Fruit fly (Drosophila melanogaster) whole organism, embryonic: ENCODE results near the gene IntS10.

Experiments
- CG10462 ChIP-seq: fragments of 200-800 bp; sonication (Bioruptor generic); optimal IDR thresholded peaks from 2 replicates; lab custom pipeline; 2016; ENCODE audit warnings: missing biosample characterization, missing genetic modification characterization
- CG12299 ChIP-seq: fragments of 200-800 bp; sonication (Bioruptor generic); optimal IDR thresholded peaks from 2 replicates; lab custom pipeline; 2018; ENCODE audit warnings: missing biosample characterization, mild to moderate bottlenecking, missing genetic modification characterization
- CG13424 ChIP-seq: fragments of 200-800 bp; sonication (Bioruptor generic); optimal IDR thresholded peaks from 2 replicates; lab custom pipeline; 2019; ENCODE audit warnings: missing biosample characterization, mild to moderate bottlenecking, missing genetic modification characterization, moderate library complexity
- CG18011 ChIP-seq: fragments of 200-800 bp; sonication (Bioruptor generic); optimal IDR thresholded peaks from 2 replicates; lab custom pipeline; 2017; ENCODE audit warnings: missing biosample characterization, missing genetic modification characterization, mild to moderate bottlenecking, moderate library complexity, missing genotype
- CG2712 ChIP-seq: fragments of 200-800 bp; optimal IDR thresholded peaks from 3 replicates; lab custom pipeline; 2019; ENCODE audit warnings: missing biosample characterization, mild to moderate bottlenecking, missing genetic modification characterization, moderate library complexity
- CG2889 ChIP-seq: fragments of 200-800 bp; sonication (Bioruptor generic); IDR thresholded peaks from 3 replicates; pipeline ENCODE4 v1.3.6; 2022; ENCODE audit warnings: missing biosample characterization, missing genetic modification characterization
- CG30403 ChIP-seq: fragments of 200-800 bp; sonication (Bioruptor generic); optimal IDR thresholded peaks from 3 replicates; lab custom pipeline; 2016; ENCODE audit warnings: missing biosample characterization, missing genetic modification characterization
- CG34422 ChIP-seq: fragments of 200-800 bp; sonication (Bioruptor generic); IDR thresholded peaks from 3 replicates; pipeline ENCODE4 v1.3.6; 2022; ENCODE audit warnings: missing biosample characterization, missing genetic modification characterization
- CG4854 ChIP-seq: fragments of 200-800 bp; sonication (Bioruptor generic); optimal IDR thresholded peaks from 2 replicates; lab custom pipeline; 2016; ENCODE audit warnings: missing biosample characterization, missing genetic modification characterization, inconsistent platforms
- CG7745 ChIP-seq: fragments of 200-800 bp; sonication (Bioruptor generic); optimal IDR thresholded peaks from 2 replicates; lab custom pipeline; 2018; ENCODE audit warnings: missing biosample characterization, mild to moderate bottlenecking, missing genetic modification characterization, moderate library complexity
- CG7786 ChIP-seq: fragments of 200-800 bp; sonication (Bioruptor generic); optimal IDR thresholded peaks from 2 replicates; lab custom pipeline; 2016; ENCODE audit warnings: missing biosample characterization, missing genetic modification characterization
- CG7963 ChIP-seq: fragments of 200-800 bp; sonication (Bioruptor generic); IDR thresholded peaks from 3 replicates; pipeline ENCODE4 v1.3.6; 2022; ENCODE audit warnings: missing biosample characterization, missing genetic modification characterization; ENCODE audit not compliant: partially characterized antibody
- CG8388 ChIP-seq: fragments of 200-800 bp; sonication (Bioruptor generic); optimal IDR thresholded peaks from 2 replicates; lab custom pipeline; 2019; ENCODE audit warnings: missing biosample characterization, mild to moderate bottlenecking, missing genetic modification characterization, moderate library complexity
- CG9609 ChIP-seq: fragments of 200-800 bp; sonication (Bioruptor generic); optimal IDR thresholded peaks from 3 replicates; lab custom pipeline; 2016; ENCODE audit warnings: missing biosample characterization, missing genetic modification characterization
- Chrac-16 ChIP-seq: fragments of 200-800 bp; sonication (Bioruptor generic); optimal IDR thresholded peaks from 3 replicates; lab custom pipeline; 2016; ENCODE audit warnings: missing biosample characterization, missing genetic modification characterization
- CrebB ChIP-seq: fragments of 200-800 bp; sonication (Bioruptor generic); optimal IDR thresholded peaks from 3 replicates; lab custom pipeline; 2018; ENCODE audit warnings: missing biosample characterization, mild to moderate bottlenecking, missing genetic modification characterization
- Dp ChIP-seq: fragments of 200-800 bp; sonication (Bioruptor generic); optimal IDR thresholded peaks from 2 replicates; lab custom pipeline; 2018; ENCODE audit warnings: missing biosample characterization, mild to moderate bottlenecking, missing genetic modification characterization, moderate library complexity
- HHEX ChIP-seq: fragments of 200-800 bp; sonication (Bioruptor generic); optimal IDR thresholded peaks from 3 replicates; lab custom pipeline; 2017; ENCODE audit warnings: missing biosample characterization, mild to moderate bottlenecking, missing genetic modification characterization, missing genetic modification reagents
- Hand ChIP-seq: fragments of 200-800 bp; sonication (Bioruptor generic); optimal IDR thresholded peaks from 2 replicates; lab custom pipeline; 2017; ENCODE audit warnings: mild to moderate bottlenecking, missing biosample characterization, missing genetic modification reagents, missing genetic modification characterization
- Neu2 ChIP-seq: fragments of 200-800 bp; sonication (Bioruptor generic); optimal IDR thresholded peaks from 3 replicates; lab custom pipeline; 2016; ENCODE audit warnings: missing biosample characterization, missing genetic modification characterization, borderline replicate concordance
- Nf-YA ChIP-seq: fragments of 200-800 bp; sonication (Bioruptor generic); IDR thresholded peaks from 2 replicates; pipeline ENCODE4 v1.3.6; 2022; ENCODE audit warnings: missing biosample characterization, missing genetic modification characterization
- Side ChIP-seq: fragments of 200-800 bp; sonication (Bioruptor generic); optimal IDR thresholded peaks from 2 replicates; lab custom pipeline; 2016; ENCODE audit warnings: missing biosample characterization, missing genetic modification characterization
- Sin3A ChIP-seq: fragments of >200 bp; optimal IDR thresholded peaks from 2 replicates; lab custom pipeline; 2018
- Spps ChIP-seq: fragments of 200-800 bp; sonication (Bioruptor generic); optimal IDR thresholded peaks from 2 replicates; lab custom pipeline; 2018; ENCODE audit warnings: missing biosample characterization, mild to moderate bottlenecking, missing genetic modification characterization
- YL-1 ChIP-seq: fragments of 200-800 bp; sonication (Bioruptor generic); optimal IDR thresholded peaks from 3 replicates; lab custom pipeline; 2017; ENCODE audit warnings: missing biosample characterization, mild to moderate bottlenecking, missing genetic modification characterization
- bab2 ChIP-seq: fragments of 200-800 bp; sonication (Bioruptor generic); optimal IDR thresholded peaks from 2 replicates; lab custom pipeline; 2016; ENCODE audit warnings: missing biosample characterization, missing genetic modification characterization
- chn ChIP-seq: fragments of 200-800 bp; sonication (Bioruptor generic); optimal IDR thresholded peaks from 2 replicates; lab custom pipeline; 2016; ENCODE audit warnings: missing biosample characterization, missing genetic modification characterization
- ci ChIP-seq: fragments of 200-800 bp; sonication (Bioruptor generic); IDR thresholded peaks from 3 replicates; pipeline ENCODE4 v1.3.6; 2022; ENCODE audit warnings: missing biosample characterization, missing genetic modification characterization
- cwo ChIP-seq: fragments of 200-800 bp; sonication (Bioruptor generic); optimal IDR thresholded peaks from 3 replicates; lab custom pipeline; 2017; ENCODE audit warnings: missing biosample characterization, missing genetic modification characterization, mild to moderate bottlenecking, moderate library complexity, missing genetic modification reagents
- dmrt11E ChIP-seq: fragments of 200-800 bp; sonication (Bioruptor generic); optimal IDR thresholded peaks from 3 replicates; lab custom pipeline; 2018; ENCODE audit warnings: missing biosample characterization, mild to moderate bottlenecking, missing genetic modification characterization, moderate library complexity
- dmrt99B ChIP-seq: fragments of 200-800 bp; sonication (Bioruptor generic); optimal IDR thresholded peaks from 2 replicates; lab custom pipeline; 2018; ENCODE audit warnings: missing biosample characterization, mild to moderate bottlenecking, missing genetic modification characterization, moderate library complexity
- en ChIP-seq: fragments of 200-800 bp; sonication (Bioruptor generic); optimal IDR thresholded peaks from 2 replicates; lab custom pipeline; 2016; ENCODE audit warnings: missing biosample characterization, missing genetic modification characterization
- esg ChIP-seq: fragments of 200-800 bp; sonication (Bioruptor generic); conservative IDR thresholded peaks from 2 replicates; pipeline ENCODE4 v1.3.6; 2022; ENCODE audit warnings: missing biosample characterization, missing genetic modification characterization
- gfzf ChIP-seq: fragments of 200-800 bp; sonication (Bioruptor generic); optimal IDR thresholded peaks from 2 replicates; lab custom pipeline; 2016; ENCODE audit warnings: missing biosample characterization, mild to moderate bottlenecking, missing genetic modification characterization, moderate library complexity
- h ChIP-seq: fragments of >200 bp; optimal IDR thresholded peaks from 2 replicates; lab custom pipeline; 2017
- jigr1 ChIP-seq: fragments of 200-800 bp; sonication (Bioruptor generic); IDR thresholded peaks from 3 replicates; pipeline ENCODE4 v1.3.6; 2022; ENCODE audit warnings: missing biosample characterization, missing genetic modification characterization
- kah ChIP-seq: fragments of 200-800 bp; sonication (Bioruptor generic); optimal IDR thresholded peaks from 2 replicates; lab custom pipeline; 2018; ENCODE audit warnings: missing biosample characterization, mild to moderate bottlenecking, missing genetic modification characterization
- kay ChIP-seq: fragments of 200-800 bp; sonication (Bioruptor generic); optimal IDR thresholded peaks from 2 replicates; lab custom pipeline; 2016; ENCODE audit warnings: missing biosample characterization, missing genetic modification characterization
- klu ChIP-seq: fragments of 200-800 bp; sonication (Bioruptor generic); IDR thresholded peaks from 2 replicates; pipeline ENCODE4 v1.3.6; 2022; ENCODE audit warnings: missing biosample characterization, missing genetic modification characterization
- lmd ChIP-seq: fragments of 200-800 bp; sonication (Bioruptor generic); IDR thresholded peaks from 2 replicates; pipeline ENCODE4 v1.3.6; 2022; ENCODE audit warnings: missing biosample characterization, missing genetic modification characterization
- odd ChIP-seq: fragments of 200-800 bp; sonication (Bioruptor generic); optimal IDR thresholded peaks from 2 replicates; lab custom pipeline; 2017; ENCODE audit warnings: missing biosample characterization, mild to moderate bottlenecking, missing genetic modification characterization
- pfk ChIP-seq: fragments of 200-800 bp; sonication (Bioruptor generic); optimal IDR thresholded peaks from 2 replicates; lab custom pipeline; 2018; ENCODE audit warnings: missing biosample characterization, mild to moderate bottlenecking, missing genetic modification characterization, moderate library complexity
- pzg ChIP-seq: fragments of 200-800 bp; sonication (Bioruptor generic); optimal IDR thresholded peaks from 3 replicates; lab custom pipeline; 2018; ENCODE audit warnings: missing biosample characterization, mild to moderate bottlenecking, missing genetic modification characterization, moderate library complexity
- ranshi ChIP-seq: fragments of 200-800 bp; sonication (Bioruptor generic); IDR thresholded peaks from 2 replicates; pipeline ENCODE4 v1.3.6; 2022; ENCODE audit warnings: missing biosample characterization, missing genetic modification characterization
- schlank ChIP-seq: fragments of 200-800 bp; sonication (Bioruptor generic); optimal IDR thresholded peaks from 2 replicates; lab custom pipeline; 2018; ENCODE audit warnings: missing biosample characterization, mild to moderate bottlenecking, missing genetic modification characterization
- so ChIP-seq: fragments of 200-800 bp; sonication (Bioruptor generic); IDR thresholded peaks from 3 replicates; pipeline ENCODE4 v1.3.6; 2022; ENCODE audit warnings: missing biosample characterization, missing genetic modification characterization
- tin ChIP-seq: fragments of 200-800 bp; sonication (Bioruptor generic); optimal IDR thresholded peaks from 3 replicates; lab custom pipeline; 2016; ENCODE audit warnings: missing biosample characterization, missing genetic modification characterization
- vnd ChIP-seq: fragments of 200-800 bp; sonication (Bioruptor generic); IDR thresholded peaks from 3 replicates; pipeline ENCODE4 v1.3.6; 2022; ENCODE audit warnings: missing biosample characterization, missing genetic modification characterization; ENCODE audit not compliant: partially characterized antibody
- wek ChIP-seq: fragments of 200-800 bp; sonication (Bioruptor generic); optimal IDR thresholded peaks from 3 replicates; lab custom pipeline; 2018; ENCODE audit warnings: missing biosample characterization, mild to moderate bottlenecking, missing genetic modification characterization, moderate library complexity
- zfh2 ChIP-seq: fragments of 200-800 bp; sonication (Bioruptor generic); optimal IDR thresholded peaks from 2 replicates; lab custom pipeline; 2016; ENCODE audit warnings: missing biosample characterization, missing genetic modification characterization

IntS10 gene

DNA sequence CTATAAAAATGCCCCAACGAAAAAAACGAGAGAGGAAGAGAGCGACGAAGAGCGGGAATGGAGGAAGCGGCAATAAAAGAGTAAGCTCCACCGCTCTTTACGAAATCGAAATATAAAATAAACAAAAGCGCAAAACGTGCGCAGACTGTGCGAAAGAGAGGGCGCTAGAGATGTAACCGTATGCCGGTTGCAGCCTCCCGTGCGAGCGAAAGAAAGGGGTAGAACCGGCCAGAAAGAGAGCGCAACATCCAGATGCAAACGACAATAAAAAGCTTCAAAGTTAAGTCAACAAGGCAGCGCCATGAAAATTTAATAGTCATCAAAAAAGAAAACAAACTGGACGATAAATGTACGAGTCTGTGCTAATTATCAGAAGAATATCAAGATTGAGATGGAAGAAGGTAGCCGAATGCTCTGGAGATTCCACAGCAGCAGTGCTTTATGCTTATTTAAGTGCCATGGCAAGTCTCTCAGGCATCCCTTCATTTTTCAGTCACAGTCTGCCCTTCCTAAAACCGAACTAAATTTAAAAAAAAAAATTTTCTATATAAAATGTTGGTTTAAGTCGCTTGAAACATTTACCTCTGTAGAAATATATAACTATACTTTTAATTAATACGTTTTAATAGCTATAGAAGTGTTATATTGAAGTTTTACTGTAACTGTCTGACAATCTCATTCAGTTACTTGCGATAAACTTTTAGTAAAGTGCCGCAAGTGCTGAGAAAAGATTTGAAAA is 40.6 kb upstream of the IntS10 start (continued):
- TF ChIP-seq Sin3A (lab: Kevin White, UChicago) (no peak), vnd (no peak), chn (GFP tag; lab: Kevin White, UChicago) (peak; percentile 11), CG7745 (tag; lab: Kevin White, UChicago) (no peak), esg (GFP tag; lab: Robert Waterston, UW) (peak; percentile 65), Side (GFP tag; lab: Kevin White, UChicago) (no peak), so (peak; percentile 44), CG8388 (GFP tag; lab: Kevin White, UChicago) (peak; percentile 74), Spps (tag; lab: Kevin White, UChicago) (no peak), gfzf (GFP tag; lab: Kevin White, UChicago) (no peak), en (GFP tag; lab: Kevin White, UChicago) (peak; percentile 19), klu (GFP tag; lab: Robert Waterston, UW) (no peak), CG18011 (GFP tag; lab: Kevin White, UChicago) (peak; percentile 42), tin (GFP tag; lab: Kevin White, UChicago) (peak; percentile 27), Nf-YA (GFP tag; lab: Robert Waterston, UW) (peak; percentile 52), jigr1 (GFP tag; lab: Robert Waterston, UW) (0 out of 3 replicates have a peak, but pooled peaks have one; percentile 31), h (lab: Kevin White, UChicago) (no peak), wek (GFP tag; lab: Kevin White, UChicago) (no peak), CG7963 (GFP tag; lab: Robert Waterston, UW) (no peak), CG4854 (peak; percentile 4), ranshi (GFP tag; lab: Robert Waterston, UW) (peak; percentile 72), lmd (GFP tag; lab: Robert Waterston, UW) (peak; percentile 78), Dp (no peak), CG13424 (tag; lab: Kevin White, UChicago) (peak; percentile 88), HHEX (GFP tag; lab: Kevin White, UChicago) (peak; percentile 24), schlank (tag; lab: Kevin White, UChicago) (no peak), cwo (peak; percentile 95), CG12299 (peak; percentile 65), CG2712 (tag; lab: Kevin White, UChicago) (peak; percentile 77), CG7786 (GFP tag; lab: Kevin White, UChicago) (no peak), kay (GFP tag; lab: Kevin White, UChicago) (no peak), dmrt99B (tag; lab: Kevin White, UChicago) (peak; percentile 89), kah (GFP tag; lab: Kevin White, UChicago) (no peak), dmrt11E (tag; lab: Kevin White, UChicago) (peak; percentile 27), CG10462 (GFP tag; lab: Kevin White, UChicago) (peak; percentile 23), CG9609 (no peak), YL-1 (peak; percentile 32), Hand (GFP tag; lab: Kevin White, UChicago) (peak; percentile 26), zfh2 (peak; percentile 38), Chrac-16 (GFP tag; lab: Kevin White, UChicago) (peak; percentile 48), CG30403 (GFP tag; lab: Kevin White, UChicago) (peak; percentile 78), CG2889 (peak; percentile 71; the same call in 2 of the 3 replicates), Neu2 (no peak), pzg (GFP tag; lab: Kevin White, UChicago) (no peak), CG34422 (GFP tag; lab: Robert Waterston, UW) (peak; percentile 87; the same call in 2 of the 3 replicates), bab2 (GFP tag; lab: Kevin White, UChicago) (peak; percentile 13), pfk (GFP tag; lab: Kevin White, UChicago) (peak; percentile 25), ci (GFP tag; lab: Robert Waterston, UW) (peak; percentile 83), CrebB (peak; percentile 8), odd (GFP tag; lab: Kevin White, UChicago) (peak; percentile 58)
